Worm (Caenorhabditis elegans) whole organism, L1 larva: ENCODE measurements around the gene F44F4.9.
A peak's percentile ranks its signal among the peaks of the same experiment; 100 is the strongest.

ENCODE experiments used
- C04F5.9 ChIP-seq: sonication (generic microtip); optimal IDR thresholded peaks from 2 replicates; lab custom pipeline; 2016; ENCODE audit warnings: missing genetic modification characterization, missing compliant biosample characterization
- C16A3.4 ChIP-seq: fragments of 150-350 bp; optimal IDR thresholded peaks from 2 replicates; lab custom pipeline; 2014; ENCODE audit warnings: missing biosample characterization, missing genetic modification characterization
- C34B4.2 ChIP-seq: sonication (generic microtip); optimal IDR thresholded peaks from 2 replicates; lab custom pipeline; 2017; ENCODE audit warnings: mild to moderate bottlenecking, missing genetic modification characterization, missing compliant biosample characterization
- aha-1 ChIP-seq: fragments of 150-350 bp; optimal IDR thresholded peaks from 2 replicates; lab custom pipeline; 2014; ENCODE audit warnings: missing biosample characterization, missing genetic modification characterization
- ama-1 ChIP-seq: fragments of 150-350 bp; optimal IDR thresholded peaks from 2 replicates; lab custom pipeline; 2014
- blmp-1 ChIP-seq: fragments of 150-350 bp; optimal IDR thresholded peaks from 2 replicates; lab custom pipeline; 2014; ENCODE audit warnings: missing biosample characterization, missing genetic modification characterization
- ceh-63 ChIP-seq: fragments of 200-800 bp; sonication (Bioruptor generic); optimal IDR thresholded peaks from 2 replicates; lab custom pipeline; 2018; ENCODE audit warnings: mild to moderate bottlenecking, missing genetic modification characterization, missing compliant biosample characterization
- ceh-8 ChIP-seq: fragments of 200-800 bp; sonication (Bioruptor generic); optimal IDR thresholded peaks from 2 replicates; lab custom pipeline; 2018; ENCODE audit warnings: mild to moderate bottlenecking, missing genetic modification characterization, moderate library complexity, missing compliant biosample characterization
- ceh-88 ChIP-seq: fragments of 200-800 bp; sonication (Bioruptor generic); IDR thresholded peaks from 2 replicates; pipeline ENCODE4 v1.3.6; 2022; ENCODE audit warnings: missing genetic modification characterization, missing compliant biosample characterization
- ces-1 ChIP-seq: fragments of 150-350 bp; optimal IDR thresholded peaks from 2 replicates; lab custom pipeline; 2014; ENCODE audit warnings: missing biosample characterization, missing genetic modification reagents, missing genetic modification characterization
- efl-1 ChIP-seq, 4 experiments: fragments of 150-350 bp; optimal IDR thresholded peaks in 3 of 4; peaks in 1 of 4; 1 replicate in 1 of 4; 2 replicates in 3 of 4; lab custom pipeline; 2014; ENCODE audit warnings: missing biosample characterization in 2 of 4, missing genetic modification characterization in 2 of 4, missing genetic modification reagents in 2 of 4
- efl-3 ChIP-seq: fragments of 200-800 bp; sonication (Bioruptor generic); optimal IDR thresholded peaks from 2 replicates; lab custom pipeline; 2018; ENCODE audit warnings: mild to moderate bottlenecking, missing genetic modification characterization, missing compliant biosample characterization
- egl-13 ChIP-seq: sonication (generic microtip); optimal IDR thresholded peaks from 2 replicates; lab custom pipeline; 2016; ENCODE audit warnings: missing genotype, missing genetic modification reagents, missing genetic modification characterization, missing compliant biosample characterization
- egl-27 ChIP-seq, 2 experiments: fragments of 150-350 bp in 1 of 2; sonication (generic microtip); optimal IDR thresholded peaks; 3 replicates each; lab custom pipeline; 2017 to 2018; ENCODE audit warnings: missing biosample characterization in 2 of 2, missing genetic modification characterization in 2 of 2, missing genetic modification reagents in 2 of 2
- elt-2 ChIP-seq: sonication (generic microtip); optimal IDR thresholded peaks from 2 replicates; lab custom pipeline; 2016; ENCODE audit warnings: missing genetic modification characterization, mild to moderate bottlenecking, inconsistent platforms, missing compliant biosample characterization, missing genetic modification reagents
- ets-5 ChIP-seq: fragments of 200-800 bp; sonication (Bioruptor generic); IDR thresholded peaks from 2 replicates; pipeline ENCODE4 v1.3.6; 2022; ENCODE audit warnings: missing genetic modification characterization, missing compliant biosample characterization
- fkh-4 ChIP-seq: sonication (generic microtip); optimal IDR thresholded peaks from 2 replicates; lab custom pipeline; 2016; ENCODE audit warnings: missing compliant biosample characterization, missing genetic modification characterization, borderline replicate concordance
- grh-1 ChIP-seq: fragments of 200-800 bp; sonication (Bioruptor generic); IDR thresholded peaks from 2 replicates; pipeline ENCODE4 v1.3.6; 2022; ENCODE audit warnings: missing genetic modification reagents, missing genetic modification characterization, missing compliant biosample characterization
- hlh-17 ChIP-seq: fragments of 200-800 bp; sonication (Bioruptor generic); optimal IDR thresholded peaks from 2 replicates; lab custom pipeline; 2018; ENCODE audit warnings: missing genetic modification characterization, mild to moderate bottlenecking, missing compliant biosample characterization, moderate library complexity, borderline replicate concordance
- irx-1 ChIP-seq: sonication (generic microtip); optimal IDR thresholded peaks from 2 replicates; lab custom pipeline; 2016; ENCODE audit warnings: missing genetic modification characterization, missing compliant biosample characterization
- lin-13 ChIP-seq: fragments of 150-350 bp; optimal IDR thresholded peaks from 2 replicates; lab custom pipeline; 2014; ENCODE audit warnings: missing biosample characterization, missing genetic modification reagents, missing genetic modification characterization
- lin-14 ChIP-seq: fragments of 200-800 bp; sonication (Bioruptor generic); optimal IDR thresholded peaks from 2 replicates; lab custom pipeline; 2018; ENCODE audit warnings: mild to moderate bottlenecking, missing genetic modification characterization, moderate library complexity, missing compliant biosample characterization
- lin-35 ChIP-seq, 2 experiments: fragments of 150-350 bp; optimal IDR thresholded peaks; 2 replicates each; lab custom pipeline; 2014; ENCODE audit warnings: missing biosample characterization in 2 of 2, missing genetic modification characterization in 2 of 2, missing genetic modification reagents in 2 of 2
- lsy-2 ChIP-seq, 2 experiments: fragments of 150-350 bp; optimal IDR thresholded peaks; 2 replicates each; lab custom pipeline; 2014; ENCODE audit warnings: missing biosample characterization in 2 of 2, missing genetic modification characterization in 2 of 2
- mep-1 ChIP-seq: fragments of 150-350 bp; optimal IDR thresholded peaks from 2 replicates; lab custom pipeline; 2014; ENCODE audit warnings: missing biosample characterization, missing genetic modification characterization
- nhr-19 ChIP-seq: fragments of 200-800 bp; sonication (Bioruptor generic); conservative IDR thresholded peaks from 2 replicates; pipeline ENCODE4 v1.3.6; 2022; ENCODE audit warnings: missing genetic modification characterization, missing compliant biosample characterization
- nhr-20 ChIP-seq: sonication (generic microtip); optimal IDR thresholded peaks from 2 replicates; lab custom pipeline; 2016; ENCODE audit warnings: mild to moderate bottlenecking, missing genetic modification characterization, missing compliant biosample characterization
- nhr-237 ChIP-seq: fragments of 150-350 bp; optimal IDR thresholded peaks from 2 replicates; lab custom pipeline; 2014; ENCODE audit warnings: missing biosample characterization, missing genetic modification characterization
- nhr-28 ChIP-seq: fragments of 150-350 bp; optimal IDR thresholded peaks from 2 replicates; lab custom pipeline; 2014; ENCODE audit warnings: missing biosample characterization, missing genetic modification characterization
- nhr-47 ChIP-seq: sonication (generic microtip); optimal IDR thresholded peaks from 2 replicates; lab custom pipeline; 2016; ENCODE audit warnings: mild to moderate bottlenecking, missing genetic modification characterization, moderate library complexity, missing compliant biosample characterization
- nhr-77 ChIP-seq: fragments of 150-350 bp; optimal IDR thresholded peaks from 2 replicates; lab custom pipeline; 2014; ENCODE audit warnings: missing biosample characterization, missing genetic modification characterization
- nhr-85 ChIP-seq: sonication (generic microtip); peaks from one replicate; lab custom pipeline; 2016; ENCODE audit warnings: missing genetic modification characterization, inconsistent platforms, missing compliant biosample characterization
- pax-3 ChIP-seq: fragments of 200-800 bp; sonication (Bioruptor generic); optimal IDR thresholded peaks from 2 replicates; lab custom pipeline; 2018; ENCODE audit warnings: mild to moderate bottlenecking, missing genetic modification characterization, moderate library complexity, missing compliant biosample characterization
- pqm-1 ChIP-seq: sonication (generic microtip); optimal IDR thresholded peaks from 3 replicates; lab custom pipeline; 2017; ENCODE audit warnings: missing biosample characterization, missing genetic modification characterization
- rnt-1 ChIP-seq: sonication (generic microtip); optimal IDR thresholded peaks from 2 replicates; lab custom pipeline; 2016; ENCODE audit warnings: mild to moderate bottlenecking, missing genetic modification characterization, moderate library complexity, missing compliant biosample characterization
- sox-4 ChIP-seq: sonication (generic microtip); optimal IDR thresholded peaks from 2 replicates; lab custom pipeline; 2016; ENCODE audit warnings: missing genetic modification characterization, missing compliant biosample characterization
- tlp-1 ChIP-seq: fragments of 150-350 bp; optimal IDR thresholded peaks from 2 replicates; lab custom pipeline; 2014; ENCODE audit warnings: missing biosample characterization, missing genetic modification characterization
- unc-98 ChIP-seq: fragments of 200-800 bp; sonication (Bioruptor generic); IDR thresholded peaks from 2 replicates; pipeline ENCODE4 v1.3.6; 2022; ENCODE audit warnings: missing genetic modification characterization, missing compliant biosample characterization
- ztf-11 ChIP-seq, 2 experiments: sonication (generic microtip); optimal IDR thresholded peaks; 2 replicates each; lab custom pipeline; 2016 to 2017; ENCODE audit warnings: missing genetic modification characterization in 2 of 2, missing biosample characterization in 1 of 2, missing compliant biosample characterization in 1 of 2

The F44F4.9 gene

DNA sequence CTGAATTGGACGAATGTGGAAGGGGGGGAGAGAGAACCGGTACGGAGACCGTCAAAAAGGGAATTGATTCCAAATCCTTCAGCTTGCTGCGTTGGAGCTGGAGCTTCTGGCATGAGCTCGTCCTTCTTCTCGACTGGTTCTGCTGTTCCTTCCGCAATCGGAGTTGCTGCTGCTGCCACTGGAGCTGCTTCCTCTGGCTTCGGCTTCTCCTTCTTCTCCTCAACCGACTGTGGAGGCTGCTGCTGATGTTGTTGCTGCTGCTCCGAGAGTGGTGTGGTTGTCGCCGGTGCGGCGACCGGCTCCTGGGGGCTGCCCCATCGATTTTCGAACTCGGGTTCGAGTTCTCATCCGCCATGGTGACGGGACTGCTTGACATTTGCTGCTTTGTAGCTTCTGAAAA, 19.2 kb upstream of the F44F4.9 start, which contains the start of gene R03D7.2:
Gene R03D7.2 (minus strand): TSS at position 399 of the 400 bp plus-strand sequence.
- TF ChIP-seq hlh-17 (GFP tag; lab: Kevin White, UChicago) (peak; percentile 8), efl-3 (GFP tag; lab: Kevin White, UChicago) (no peak)

- TF ChIP-seq ces-1 (GFP tag; lab: Kevin White, UChicago) (no peak), efl-1 (optimal IDR thresholded peaks at IDR 0.05; lab: Kevin White, UChicago) (no peak), efl-1 (GFP tag; optimal IDR thresholded peaks at IDR 0.05 in 1 of 2; lab: Kevin White, UChicago) (peak in 1 of 2 experiments; percentile 9), lin-35 (GFP tag; optimal IDR thresholded peaks at IDR 0.05; lab: Kevin White, UChicago) (no peak), nhr-47 (tag; lab: Kevin White, UChicago) (no peak), egl-27 (tag; optimal IDR thresholded peaks at IDR 0.05; lab: Kevin White, UChicago) (no peak), ceh-88 (GFP tag; lab: Robert Waterston, UW) (no peak), lin-13 (no peak), sox-4 (no peak)
These were observed 18.5 kb upstream of the F44F4.9 start for ce11 chrII:10933948-10934722.

DNA sequence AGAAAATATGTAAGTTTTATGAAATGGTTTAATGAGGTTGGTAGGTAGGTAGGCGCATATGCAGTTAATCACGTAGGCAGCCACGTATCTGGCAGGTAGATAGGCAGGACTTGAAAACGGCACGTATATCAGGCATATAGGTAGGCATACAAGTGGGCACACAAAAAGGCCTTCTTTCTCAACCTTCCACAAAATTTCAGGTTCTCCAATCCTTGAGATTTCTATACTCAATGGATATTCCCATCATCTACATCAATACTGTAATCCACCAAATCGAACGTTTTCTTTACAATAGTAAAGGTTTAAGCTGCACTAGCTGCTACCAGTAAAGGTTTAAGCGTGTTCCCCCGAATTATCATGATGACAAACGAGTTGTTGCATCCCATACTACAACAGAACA, 16.7 kb upstream of the F44F4.9 start:
- TF ChIP-seq C04F5.9 (tag; lab: Kevin White, UChicago), result no peak

DNA sequence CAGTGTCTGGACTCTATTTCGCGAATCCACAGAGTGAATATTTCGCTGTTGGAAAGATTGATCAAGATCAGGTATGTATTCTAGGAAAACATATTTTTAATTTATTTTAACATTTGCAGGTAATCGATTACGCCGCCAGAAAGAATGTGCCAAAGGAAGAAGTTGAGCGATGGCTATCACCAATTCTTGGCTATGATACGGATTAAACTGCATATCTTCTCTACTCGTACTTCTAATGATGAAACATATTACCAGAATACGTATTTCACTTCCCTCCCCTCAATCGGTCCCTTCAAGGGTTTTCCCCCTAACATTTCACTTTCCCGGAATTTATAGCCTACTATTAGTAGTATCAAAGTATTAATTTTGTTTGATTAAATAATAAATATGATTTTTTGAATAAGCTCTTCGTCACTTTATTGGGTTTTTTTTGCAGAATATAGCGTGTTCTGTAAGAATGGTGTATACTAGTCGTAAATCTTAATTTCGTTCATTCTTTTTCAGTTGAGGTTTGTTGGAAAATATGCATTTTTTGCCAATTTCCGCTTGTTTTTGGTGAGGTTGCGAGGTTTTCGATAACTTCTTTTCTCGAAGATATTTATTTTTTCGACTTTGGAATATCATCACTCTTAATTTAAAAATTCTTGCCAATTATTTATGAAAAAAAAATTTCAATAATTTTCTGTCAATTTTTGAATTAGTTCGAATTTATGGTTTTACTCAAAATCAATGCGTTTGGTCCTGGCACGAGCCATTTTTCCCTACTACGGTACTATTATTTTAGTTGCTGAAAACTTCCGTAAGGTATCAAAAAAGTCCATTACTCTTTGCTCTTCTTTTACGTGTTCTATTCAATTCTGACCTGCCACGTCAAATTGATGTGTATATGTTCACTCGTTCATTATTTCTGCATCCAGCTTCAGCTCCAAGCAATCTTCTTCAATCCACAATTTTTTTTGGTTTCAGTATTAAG, 15.3 kb upstream of the F44F4.9 start:
- no peak for TF ChIP-seq ceh-8
- TF ChIP-seq, all 84 proteins: peak for 0

ce11 chrII:10925804-10926570, 10.4 kb upstream of the F44F4.9 start, which contains the start of gene metr-1:
TSS of gene metr-1 (plus strand) at chrII:10926561.
- peak; percentile 31 for TF ChIP-seq nhr-20
- TF ChIP-seq egl-13 (tag; lab: Kevin White, UChicago), result peak; percentile 71
- TF ChIP-seq mep-1, result no peak
- no peak for TF ChIP-seq ceh-63 (GFP tag; lab: Kevin White, UChicago)
- peak; percentile 9 for TF ChIP-seq elt-2
- TF ChIP-seq pax-3 (tag; lab: Kevin White, UChicago), result no peak
- no peak for TF ChIP-seq C16A3.4 (tag; lab: Kevin White, UChicago)
- no peak for TF ChIP-seq nhr-77
- peak; percentile 33; the same call in 1 of the 2 replicates for TF ChIP-seq nhr-19
- TF ChIP-seq nhr-237 (tag; lab: Kevin White, UChicago), result no peak
- TF ChIP-seq irx-1 (tag; lab: Kevin White, UChicago), result peak; percentile 21
- peak; percentile 37 for TF ChIP-seq rnt-1
- TF ChIP-seq ztf-11 (tag; optimal IDR thresholded peaks at IDR 0.05; lab: Kevin White, UChicago), result peak in 1 of 2 experiments; percentile 61
- no peak for TF ChIP-seq fkh-4 (tag; lab: Kevin White, UChicago)
- peak; percentile 61 for TF ChIP-seq nhr-85 (tag; lab: Kevin White, UChicago)
- TF ChIP-seq ama-1 (lab: Kevin White, UChicago), result no peak
- TF ChIP-seq C04F5.9 (tag; lab: Kevin White, UChicago), result no peak
- no peak for TF ChIP-seq aha-1 (tag; lab: Kevin White, UChicago)
- TF ChIP-seq unc-98, result no peak
- no peak for TF ChIP-seq egl-27 (tag; optimal IDR thresholded peaks at IDR 0.05; lab: Kevin White, UChicago)
- peak in 1 of 2 experiments; percentile 24 for TF ChIP-seq lsy-2 (tag; optimal IDR thresholded peaks at IDR 0.05; lab: Kevin White, UChicago)
- TF ChIP-seq grh-1 (GFP tag; lab: Robert Waterston, UW), result no peak
- no peak for TF ChIP-seq tlp-1 (tag; lab: Kevin White, UChicago)
- no peak for TF ChIP-seq ets-5 (GFP tag; lab: Robert Waterston, UW)
- peak; percentile 31 for TF ChIP-seq blmp-1 (tag; lab: Kevin White, UChicago)
- TF ChIP-seq pqm-1 (tag; lab: Kevin White, UChicago), result no peak
- no peak for TF ChIP-seq C34B4.2
- TF ChIP-seq lin-14 (GFP tag; lab: Kevin White, UChicago), result peak; percentile 18
- no peak for TF ChIP-seq nhr-28
